Worm (Caenorhabditis elegans) whole organism, L1 larva: Measurements from ENCODE around the gene igcm-1.

Experiments
- C34B4.2 ChIP-seq: sonication (generic microtip); optimal IDR thresholded peaks from 2 replicates; lab custom pipeline; 2017; ENCODE audit warnings: mild to moderate bottlenecking, missing genetic modification characterization, missing compliant biosample characterization
- alr-1 ChIP-seq: fragments of 200-800 bp; sonication (Bioruptor generic); optimal IDR thresholded peaks from 2 replicates; lab custom pipeline; 2018; ENCODE audit warnings: borderline replicate concordance, mild to moderate bottlenecking, missing genetic modification characterization, missing compliant biosample characterization
- blmp-1 ChIP-seq: fragments of 150-350 bp; optimal IDR thresholded peaks from 2 replicates; lab custom pipeline; 2014; ENCODE audit warnings: missing biosample characterization, missing genetic modification characterization
- ceh-82 ChIP-seq, 3 experiments: fragments of 150-350 bp in 1 of 3; sonication (generic microtip) in 2 of 3; optimal IDR thresholded peaks; 2 replicates each; lab custom pipeline; 2014 to 2017; ENCODE audit warnings: missing biosample characterization in 3 of 3, missing genetic modification characterization in 3 of 3
- ceh-88 ChIP-seq: fragments of 200-800 bp; sonication (Bioruptor generic); IDR thresholded peaks from 2 replicates; pipeline ENCODE4 v1.3.6; 2022; ENCODE audit warnings: missing genetic modification characterization, missing compliant biosample characterization
- ces-1 ChIP-seq: fragments of 150-350 bp; optimal IDR thresholded peaks from 2 replicates; lab custom pipeline; 2014; ENCODE audit warnings: missing biosample characterization, missing genetic modification reagents, missing genetic modification characterization
- dsc-1 ChIP-seq: sonication (generic microtip); optimal IDR thresholded peaks from 2 replicates; lab custom pipeline; 2016; ENCODE audit warnings: mild to moderate bottlenecking, missing genetic modification characterization, missing compliant biosample characterization
- efl-1 ChIP-seq, 4 experiments: fragments of 150-350 bp; optimal IDR thresholded peaks in 3 of 4; peaks in 1 of 4; 1 replicate in 1 of 4; 2 replicates in 3 of 4; lab custom pipeline; 2014; ENCODE audit warnings: missing biosample characterization in 2 of 4, missing genetic modification characterization in 2 of 4, missing genetic modification reagents in 2 of 4
- efl-3 ChIP-seq: fragments of 200-800 bp; sonication (Bioruptor generic); optimal IDR thresholded peaks from 2 replicates; lab custom pipeline; 2018; ENCODE audit warnings: mild to moderate bottlenecking, missing genetic modification characterization, missing compliant biosample characterization
- egl-13 ChIP-seq: sonication (generic microtip); optimal IDR thresholded peaks from 2 replicates; lab custom pipeline; 2016; ENCODE audit warnings: missing genotype, missing genetic modification reagents, missing genetic modification characterization, missing compliant biosample characterization
- egl-27 ChIP-seq, 2 experiments: fragments of 150-350 bp in 1 of 2; sonication (generic microtip); optimal IDR thresholded peaks; 3 replicates each; lab custom pipeline; 2017 to 2018; ENCODE audit warnings: missing biosample characterization in 2 of 2, missing genetic modification characterization in 2 of 2, missing genetic modification reagents in 2 of 2
- elt-2 ChIP-seq: sonication (generic microtip); optimal IDR thresholded peaks from 2 replicates; lab custom pipeline; 2016; ENCODE audit warnings: missing genetic modification characterization, mild to moderate bottlenecking, inconsistent platforms, missing compliant biosample characterization, missing genetic modification reagents
- ets-5 ChIP-seq: fragments of 200-800 bp; sonication (Bioruptor generic); IDR thresholded peaks from 2 replicates; pipeline ENCODE4 v1.3.6; 2022; ENCODE audit warnings: missing genetic modification characterization, missing compliant biosample characterization
- grh-1 ChIP-seq: fragments of 200-800 bp; sonication (Bioruptor generic); IDR thresholded peaks from 2 replicates; pipeline ENCODE4 v1.3.6; 2022; ENCODE audit warnings: missing genetic modification reagents, missing genetic modification characterization, missing compliant biosample characterization
- hlh-17 ChIP-seq: fragments of 200-800 bp; sonication (Bioruptor generic); optimal IDR thresholded peaks from 2 replicates; lab custom pipeline; 2018; ENCODE audit warnings: missing genetic modification characterization, mild to moderate bottlenecking, missing compliant biosample characterization, moderate library complexity, borderline replicate concordance
- hlh-4 ChIP-seq: sonication (generic microtip); optimal IDR thresholded peaks from 2 replicates; lab custom pipeline; 2016; ENCODE audit warnings: mild to moderate bottlenecking, missing genetic modification characterization, missing compliant biosample characterization
- jun-1 ChIP-seq: fragments of 150-350 bp; optimal IDR thresholded peaks from 2 replicates; lab custom pipeline; 2014; ENCODE audit warnings: missing biosample characterization, missing genetic modification reagents, missing genetic modification characterization
- lin-14 ChIP-seq: fragments of 200-800 bp; sonication (Bioruptor generic); optimal IDR thresholded peaks from 2 replicates; lab custom pipeline; 2018; ENCODE audit warnings: mild to moderate bottlenecking, missing genetic modification characterization, moderate library complexity, missing compliant biosample characterization
- lin-35 ChIP-seq, 2 experiments: fragments of 150-350 bp; optimal IDR thresholded peaks; 2 replicates each; lab custom pipeline; 2014; ENCODE audit warnings: missing biosample characterization in 2 of 2, missing genetic modification characterization in 2 of 2, missing genetic modification reagents in 2 of 2
- lir-3 ChIP-seq: sonication (generic microtip); optimal IDR thresholded peaks from 2 replicates; lab custom pipeline; 2016; ENCODE audit warnings: mild to moderate bottlenecking, missing genetic modification characterization, moderate library complexity, missing compliant biosample characterization; ENCODE audit not compliant: poor library complexity
- lsy-2 ChIP-seq, 2 experiments: fragments of 150-350 bp; optimal IDR thresholded peaks; 2 replicates each; lab custom pipeline; 2014; ENCODE audit warnings: missing biosample characterization in 2 of 2, missing genetic modification characterization in 2 of 2
- mab-9 ChIP-seq: fragments of 200-800 bp; sonication (Bioruptor generic); IDR thresholded peaks from 2 replicates; pipeline ENCODE4 v1.3.6; 2022; ENCODE audit warnings: missing genetic modification reagents, missing genetic modification characterization, missing compliant biosample characterization
- mdl-1 ChIP-seq, 2 experiments: fragments of 150-350 bp; optimal IDR thresholded peaks; 2 replicates each; lab custom pipeline; 2014 to 2017; ENCODE audit warnings: missing biosample characterization in 2 of 2, missing genetic modification characterization in 2 of 2, inconsistent platforms in 1 of 2
- nhr-19 ChIP-seq: fragments of 200-800 bp; sonication (Bioruptor generic); conservative IDR thresholded peaks from 2 replicates; pipeline ENCODE4 v1.3.6; 2022; ENCODE audit warnings: missing genetic modification characterization, missing compliant biosample characterization
- nhr-28 ChIP-seq: fragments of 150-350 bp; optimal IDR thresholded peaks from 2 replicates; lab custom pipeline; 2014; ENCODE audit warnings: missing biosample characterization, missing genetic modification characterization
- nhr-71 ChIP-seq: sonication (generic microtip); optimal IDR thresholded peaks from 2 replicates; lab custom pipeline; 2016; ENCODE audit warnings: mild to moderate bottlenecking, missing genetic modification characterization, moderate library complexity, missing compliant biosample characterization
- nhr-77 ChIP-seq: fragments of 150-350 bp; optimal IDR thresholded peaks from 2 replicates; lab custom pipeline; 2014; ENCODE audit warnings: missing biosample characterization, missing genetic modification characterization
- nhr-84 ChIP-seq: sonication (generic microtip); optimal IDR thresholded peaks from 2 replicates; lab custom pipeline; 2017; ENCODE audit warnings: missing biosample characterization, missing genetic modification characterization
- nhr-85 ChIP-seq: sonication (generic microtip); peaks from one replicate; lab custom pipeline; 2016; ENCODE audit warnings: missing genetic modification characterization, inconsistent platforms, missing compliant biosample characterization
- nhr-90 ChIP-seq: sonication (generic microtip); optimal IDR thresholded peaks from 2 replicates; lab custom pipeline; 2016; ENCODE audit warnings: mild to moderate bottlenecking, missing genetic modification characterization, missing compliant biosample characterization; ENCODE audit not compliant: poor library complexity
- pag-3 ChIP-seq: sonication (generic microtip); optimal IDR thresholded peaks from 2 replicates; lab custom pipeline; 2017; ENCODE audit warnings: missing genetic modification characterization, mild to moderate bottlenecking, missing compliant biosample characterization, antibody characterized with exemption, borderline replicate concordance; ENCODE audit not compliant: insufficient read depth
- pax-3 ChIP-seq: fragments of 200-800 bp; sonication (Bioruptor generic); optimal IDR thresholded peaks from 2 replicates; lab custom pipeline; 2018; ENCODE audit warnings: mild to moderate bottlenecking, missing genetic modification characterization, moderate library complexity, missing compliant biosample characterization
- pqm-1 ChIP-seq: sonication (generic microtip); optimal IDR thresholded peaks from 3 replicates; lab custom pipeline; 2017; ENCODE audit warnings: missing biosample characterization, missing genetic modification characterization
- rnt-1 ChIP-seq: sonication (generic microtip); optimal IDR thresholded peaks from 2 replicates; lab custom pipeline; 2016; ENCODE audit warnings: mild to moderate bottlenecking, missing genetic modification characterization, moderate library complexity, missing compliant biosample characterization
- skn-1 ChIP-seq: fragments of 150-350 bp; optimal IDR thresholded peaks from 2 replicates; lab custom pipeline; 2014; ENCODE audit warnings: missing biosample characterization, missing genetic modification characterization
- snpc-4 ChIP-seq: fragments of 150-350 bp; optimal IDR thresholded peaks from 2 replicates; lab custom pipeline; 2014; ENCODE audit warnings: missing biosample characterization, missing genetic modification characterization
- snu-23 ChIP-seq: sonication (generic microtip); optimal IDR thresholded peaks from 2 replicates; lab custom pipeline; 2016; ENCODE audit warnings: missing genetic modification characterization, missing compliant biosample characterization
- sptf-1 ChIP-seq: fragments of 150-350 bp; optimal IDR thresholded peaks from 2 replicates; lab custom pipeline; 2014; ENCODE audit warnings: missing biosample characterization, missing genetic modification characterization
- unc-130 ChIP-seq: fragments of 150-350 bp; optimal IDR thresholded peaks from 2 replicates; lab custom pipeline; 2017; ENCODE audit warnings: missing biosample characterization, missing genetic modification characterization, inconsistent platforms
- unc-62 ChIP-seq: fragments of 150-350 bp; optimal IDR thresholded peaks from 2 replicates; lab custom pipeline; 2014; ENCODE audit warnings: missing biosample characterization, missing genetic modification reagents, missing genetic modification characterization
- zag-1 ChIP-seq: fragments of 150-350 bp; optimal IDR thresholded peaks from 2 replicates; lab custom pipeline; 2014; ENCODE audit warnings: missing biosample characterization, missing genetic modification characterization
- zip-4 ChIP-seq: fragments of 200-800 bp; sonication (Bioruptor generic); optimal IDR thresholded peaks from 2 replicates; lab custom pipeline; 2018; ENCODE audit warnings: mild to moderate bottlenecking, missing genetic modification characterization, moderate library complexity, missing compliant biosample characterization
- ztf-11 ChIP-seq, 2 experiments: sonication (generic microtip); optimal IDR thresholded peaks; 2 replicates each; lab custom pipeline; 2016 to 2017; ENCODE audit warnings: missing genetic modification characterization in 2 of 2, missing biosample characterization in 1 of 2, missing compliant biosample characterization in 1 of 2

Gene igcm-1

ce11 chrX:815929-816328, 35.4 kb downstream of the igcm-1 start, which contains the start of gene ifd-2:
Gene ifd-2, minus strand, starts transcription at chrX:815929.
- TF ChIP-seq sptf-1: no peak
- TF ChIP-seq efl-1 (optimal IDR thresholded peaks at IDR 0.05; lab: Kevin White, UChicago): no peak
- TF ChIP-seq efl-1 (GFP tag; optimal IDR thresholded peaks at IDR 0.05 in 1 of 2; lab: Kevin White, UChicago): peak in 1 of 2 experiments; percentile 7
- peak; percentile 51 for TF ChIP-seq elt-2 (tag; lab: Kevin White, UChicago)
- TF ChIP-seq nhr-28 (tag; lab: Kevin White, UChicago): no peak

- TF ChIP-seq egl-13: no peak
- no peak for TF ChIP-seq mdl-1 (tag; optimal IDR thresholded peaks at IDR 0.05; lab: Kevin White, UChicago)
- TF ChIP-seq unc-130: no peak
- no peak for TF ChIP-seq pag-3
- TF ChIP-seq zag-1 (tag; lab: Kevin White, UChicago): no peak
- no peak for TF ChIP-seq lsy-2 (tag; optimal IDR thresholded peaks at IDR 0.05; lab: Kevin White, UChicago)
These were observed 38.3 kb downstream of the igcm-1 start, which contains the start of gene F25E2.3 for ce11 chrX:813063-813462. Gene F25E2.3, minus strand, starts transcription at chrX:813163.

ce11 chrX:812264-812663, 39.1 kb downstream of the igcm-1 start:
- TF ChIP-seq alr-1 (tag; lab: Kevin White, UChicago) (no peak), snu-23 (peak; percentile 13), nhr-85 (tag; lab: Kevin White, UChicago) (no peak), hlh-17 (GFP tag; lab: Kevin White, UChicago) (no peak), hlh-4 (tag; lab: Kevin White, UChicago) (no peak), nhr-28 (tag; lab: Kevin White, UChicago) (no peak), nhr-90 (tag; lab: Kevin White, UChicago) (no peak), unc-62 (GFP tag; lab: Kevin White, UChicago) (no peak), ceh-82 (tag; optimal IDR thresholded peaks at IDR 0.05; lab: Kevin White, UChicago) (no peak), nhr-84 (tag; lab: Kevin White, UChicago) (no peak), egl-27 (tag; optimal IDR thresholded peaks at IDR 0.05; lab: Kevin White, UChicago) (no peak), ets-5 (no peak), nhr-71 (tag; lab: Kevin White, UChicago) (peak; percentile 47), pax-3 (no peak), mab-9 (GFP tag; lab: Robert Waterston, UW) (no peak), nhr-19 (GFP tag; lab: Robert Waterston, UW) (0 out of 2 replicates have a peak, but pooled peaks have one; percentile 27), zip-4 (GFP tag; lab: Kevin White, UChicago) (no peak), snpc-4 (tag; lab: Kevin White, UChicago) (no peak), blmp-1 (tag; lab: Kevin White, UChicago) (no peak), ces-1 (GFP tag; lab: Kevin White, UChicago) (no peak), lin-14 (GFP tag; lab: Kevin White, UChicago) (peak; percentile 42), C34B4.2 (tag; lab: Kevin White, UChicago) (no peak), nhr-77 (no peak), lin-35 (GFP tag; optimal IDR thresholded peaks at IDR 0.05; lab: Kevin White, UChicago) (no peak), pag-3 (peak; percentile 36), lir-3 (tag; lab: Kevin White, UChicago) (no peak), zag-1 (tag; lab: Kevin White, UChicago) (no peak), egl-13 (no peak), dsc-1 (tag; lab: Kevin White, UChicago) (no peak), ceh-88 (GFP tag; lab: Robert Waterston, UW) (no peak), efl-3 (GFP tag; lab: Kevin White, UChicago) (no peak), ztf-11 (tag; optimal IDR thresholded peaks at IDR 0.05; lab: Kevin White, UChicago) (no peak), rnt-1 (tag; lab: Kevin White, UChicago) (peak; percentile 59), skn-1 (tag; lab: Kevin White, UChicago) (no peak), grh-1 (GFP tag; lab: Robert Waterston, UW) (no peak), jun-1 (tag; lab: Kevin White, UChicago) (no peak), unc-130 (no peak), mdl-1 (tag; optimal IDR thresholded peaks at IDR 0.05; lab: Kevin White, UChicago) (no peak), pqm-1 (tag; lab: Kevin White, UChicago) (no peak)
